Fruit fly (Drosophila melanogaster) Kc167 (cell line): ENCODE measurements around the gene GstD6.

Experiments used
- Myc ChIP-seq: fragments of >200 bp; optimal IDR thresholded peaks from 2 replicates; lab custom pipeline; 2017; ENCODE audit warnings: missing external identifiers
- Sin3A ChIP-seq: fragments of >200 bp; optimal IDR thresholded peaks from 2 replicates; lab custom pipeline; 2018; ENCODE audit warnings: missing external identifiers
- h ChIP-seq: fragments of >200 bp; optimal IDR thresholded peaks from 3 replicates; lab custom pipeline; 2018; ENCODE audit warnings: missing external identifiers
- insv ChIP-seq: fragments of >200 bp; optimal IDR thresholded peaks from 3 replicates; lab custom pipeline; 2018; ENCODE audit warnings: missing external identifiers
- psq ChIP-seq: fragments of >200 bp; optimal IDR thresholded peaks from 2 replicates; lab custom pipeline; 2017; ENCODE audit warnings: missing external identifiers
- ttk ChIP-seq: sonication (Bioruptor generic); optimal IDR thresholded peaks from 2 replicates; lab custom pipeline; 2017; ENCODE audit warnings: missing external identifiers

The GstD6 gene

DNA sequence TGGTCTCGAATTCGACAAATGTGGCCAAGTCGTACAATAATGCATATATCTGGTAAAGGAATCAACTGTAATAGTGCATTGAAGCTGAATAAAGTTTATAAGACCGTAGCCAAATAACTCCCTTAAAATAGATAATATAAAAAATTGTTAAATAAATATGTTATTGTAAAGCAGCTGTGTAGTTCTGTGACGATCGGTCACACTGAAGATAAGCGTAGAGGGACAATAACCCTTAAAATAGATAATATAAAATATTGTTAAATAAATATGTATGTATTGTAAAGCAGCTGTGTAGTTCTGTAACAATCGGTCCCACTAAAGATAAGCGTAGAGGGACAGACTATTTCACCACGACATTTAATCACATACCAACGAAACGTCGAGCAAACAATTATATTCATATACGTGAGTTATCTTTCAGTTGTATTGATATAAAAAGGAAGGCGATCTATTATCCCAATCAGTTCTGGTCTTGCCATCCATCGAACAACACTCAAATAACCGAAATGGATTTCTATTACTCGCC is 1.6 kb upstream of the GstD6 start, which contains the start of gene GstD5:
Gene GstD5 (plus strand): TSS at position 476 of the 526 bp plus-strand sequence.
- no peak for TF ChIP-seq Myc (lab: Kevin White, UChicago)
- TF ChIP-seq ttk, result no peak
- no peak for TF ChIP-seq psq (lab: Kevin White, UChicago)
- TF ChIP-seq Sin3A (lab: Kevin White, UChicago), result no peak

DNA sequence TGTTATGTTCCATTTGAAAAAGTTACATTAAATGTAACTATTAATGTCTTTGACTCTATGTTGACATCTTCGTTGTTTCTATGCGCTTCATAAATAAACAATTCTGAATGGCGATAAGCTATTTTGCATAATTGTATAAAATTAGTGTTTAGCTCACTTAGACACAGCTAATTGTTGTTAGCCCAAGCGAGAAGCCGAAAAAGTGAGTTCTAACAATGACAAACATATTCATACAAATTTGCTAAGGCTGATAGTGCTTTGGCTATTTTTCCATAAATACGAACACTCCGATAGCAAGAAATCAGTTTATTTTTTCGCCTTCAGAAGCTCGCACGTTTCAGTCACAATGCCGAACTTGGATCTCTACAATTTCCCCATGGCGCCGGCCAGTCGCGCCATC is 1.3 kb downstream of the GstD6 start, which contains the start of gene GstD7:
Gene GstD7 (plus strand): TSS at position 301 of the 400 bp plus-strand sequence.
- TF ChIP-seq Sin3A (lab: Kevin White, UChicago) (no peak), h (lab: Kevin White, UChicago) (no peak), insv (lab: Kevin White, UChicago) (no peak), psq (lab: Kevin White, UChicago) (no peak), ttk (no peak), Myc (lab: Kevin White, UChicago) (no peak)

DNA sequence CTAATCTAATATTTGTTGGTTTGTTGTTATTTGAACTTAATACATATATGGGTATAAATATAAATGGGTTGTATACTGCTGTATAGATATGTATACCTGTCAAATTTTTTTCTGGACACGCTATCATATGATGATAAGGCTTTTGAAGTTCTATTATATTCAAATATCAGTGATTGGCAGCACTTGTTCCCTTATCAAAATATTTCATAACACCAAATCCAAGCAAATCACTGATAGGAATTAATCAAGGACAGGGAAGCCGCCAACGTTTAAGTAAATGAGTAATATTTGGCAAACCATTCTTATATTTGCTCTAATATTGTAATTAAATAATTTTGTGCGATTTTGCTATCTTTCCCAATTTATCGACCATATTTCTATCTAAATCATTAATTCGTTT is 2.3 kb downstream of the GstD6 start:
- TF ChIP-seq h (lab: Kevin White, UChicago), result no peak
- TF ChIP-seq Myc (lab: Kevin White, UChicago), result no peak
- TF ChIP-seq ttk, result no peak
- no peak for TF ChIP-seq insv (lab: Kevin White, UChicago)
- TF ChIP-seq Sin3A (lab: Kevin White, UChicago), result no peak
- TF ChIP-seq psq (lab: Kevin White, UChicago), result no peak

DNA sequence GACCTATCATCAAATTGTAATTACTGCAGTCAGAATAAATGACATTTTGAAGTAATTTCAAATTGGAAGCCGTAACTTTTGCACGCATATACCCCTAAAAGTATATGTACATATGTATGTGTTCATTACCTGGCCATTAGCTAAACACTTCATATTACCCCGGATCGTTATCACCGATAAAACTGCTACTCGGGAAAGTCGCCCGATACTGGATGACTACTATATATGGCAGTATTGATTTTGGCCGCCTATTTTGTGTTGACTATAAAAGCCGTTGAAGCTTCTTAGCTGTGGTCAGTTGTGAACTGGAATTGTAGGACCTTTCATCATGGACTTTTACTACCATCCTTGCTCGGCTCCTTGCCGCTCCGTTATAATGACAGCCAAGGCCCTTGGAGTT is 2.8 kb downstream of the GstD6 start, which contains the start of gene GstD8:
Gene GstD8 (plus strand): TSS at position 301 of the 400 bp plus-strand sequence.
- TF ChIP-seq h (lab: Kevin White, UChicago) (no peak), Myc (lab: Kevin White, UChicago) (no peak), Sin3A (lab: Kevin White, UChicago) (no peak), insv (lab: Kevin White, UChicago) (no peak), psq (lab: Kevin White, UChicago) (no peak), ttk (no peak)

DNA sequence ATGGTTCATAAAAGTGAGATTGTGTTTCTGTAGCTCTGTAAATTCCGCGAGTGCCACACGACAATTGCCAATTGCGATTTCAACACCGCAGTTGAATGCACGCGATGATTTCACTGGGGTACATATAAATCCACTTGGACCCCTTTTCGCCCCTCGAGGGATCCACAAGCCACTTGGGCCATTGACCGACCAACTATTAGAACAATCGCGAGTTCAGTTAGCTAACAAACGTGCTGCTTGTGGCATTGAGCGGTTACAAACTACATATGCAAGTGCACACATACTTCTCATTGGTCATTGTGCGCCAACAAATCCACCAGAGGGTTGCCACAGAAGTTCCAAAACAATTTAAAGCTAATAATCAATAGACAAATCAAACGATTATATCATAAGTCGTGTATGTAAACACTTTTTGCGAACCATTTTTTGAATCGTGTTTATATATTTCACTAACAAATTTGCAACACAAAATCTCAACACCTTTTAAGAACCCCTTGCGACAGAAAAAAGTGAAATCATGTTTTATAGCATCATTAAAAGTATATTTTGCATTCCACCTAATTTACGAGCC is 4.3 kb downstream of the GstD6 start:
- TF ChIP-seq h (lab: Kevin White, UChicago), result no peak
- no peak for TF ChIP-seq Sin3A (lab: Kevin White, UChicago)
- no peak for TF ChIP-seq psq (lab: Kevin White, UChicago)
- TF ChIP-seq insv (lab: Kevin White, UChicago), result no peak

DNA sequence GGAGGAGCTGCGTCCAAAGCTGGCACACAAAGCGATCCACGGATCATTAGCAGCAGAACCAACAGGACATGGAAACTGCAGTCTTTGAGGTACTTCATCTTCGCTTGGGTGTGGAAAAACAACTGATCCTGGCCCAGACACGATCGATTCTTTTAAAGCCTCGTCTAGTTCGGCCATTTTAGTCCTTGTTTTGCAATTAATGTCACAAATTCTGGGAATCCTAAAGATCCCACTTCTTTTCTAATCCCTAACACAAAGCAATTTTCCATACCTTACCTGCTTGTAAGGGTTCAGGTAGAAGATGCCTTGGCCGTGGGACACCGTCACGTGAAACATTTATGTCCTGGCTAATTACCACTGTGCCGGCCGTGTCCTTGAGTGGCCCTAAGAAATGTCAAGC is 5.6 kb downstream of the GstD6 start, which contains the start of gene CG10035:
Gene CG10035 (minus strand): TSS at position 129 of the 400 bp plus-strand sequence.
- no peak for TF ChIP-seq psq (lab: Kevin White, UChicago)
- TF ChIP-seq insv (lab: Kevin White, UChicago), result no peak
- TF ChIP-seq h (lab: Kevin White, UChicago), result no peak
- TF ChIP-seq ttk, result no peak
- TF ChIP-seq Sin3A (lab: Kevin White, UChicago), result no peak
- TF ChIP-seq Myc (lab: Kevin White, UChicago), result no peak

DNA sequence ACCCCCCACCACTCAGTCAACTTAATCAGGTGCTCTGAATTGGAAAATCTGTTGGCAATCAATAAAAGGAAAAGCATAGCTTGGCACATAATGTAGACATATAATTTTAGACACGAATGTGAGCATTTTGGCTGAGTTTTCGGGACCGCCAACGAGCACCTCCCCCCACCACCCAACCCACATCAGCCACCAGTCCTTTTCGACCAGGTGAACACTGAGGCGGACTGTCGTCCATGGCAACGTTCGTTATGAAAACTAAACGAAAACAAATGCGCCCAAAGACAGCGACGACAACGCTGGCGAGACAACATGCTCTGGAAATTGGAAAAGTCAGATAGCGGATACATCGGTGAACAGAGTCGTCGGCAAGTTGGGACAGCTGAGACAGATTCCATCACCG is 6.1 kb downstream of the GstD6 start, which contains the start of gene GstD11:
Gene GstD11 (plus strand): TSS at position 301 of the 400 bp plus-strand sequence.
- TF ChIP-seq h (lab: Kevin White, UChicago) (no peak), ttk (no peak), insv (lab: Kevin White, UChicago) (no peak), psq (lab: Kevin White, UChicago) (no peak), Sin3A (lab: Kevin White, UChicago) (no peak), Myc (lab: Kevin White, UChicago) (no peak)

DNA sequence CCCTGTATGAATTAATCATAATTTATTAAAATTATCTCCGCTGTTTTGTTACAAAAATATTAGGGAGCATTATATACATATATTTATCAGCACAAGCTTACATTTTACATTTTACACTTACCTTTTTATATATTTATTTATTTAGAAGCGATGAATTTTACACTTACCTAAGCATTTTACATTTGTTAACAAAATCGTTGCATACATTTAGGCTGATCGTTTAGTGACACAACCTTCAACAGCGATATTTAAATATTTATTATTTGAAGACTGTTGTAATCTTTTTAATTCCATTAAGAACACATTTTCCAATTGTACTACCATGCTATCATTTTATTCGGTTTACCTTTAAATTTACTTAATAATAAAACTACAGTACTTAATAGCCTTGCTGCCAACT is 6.9 kb downstream of the GstD6 start:
- TF ChIP-seq Sin3A (lab: Kevin White, UChicago) (no peak), h (lab: Kevin White, UChicago) (no peak), Myc (lab: Kevin White, UChicago) (no peak), ttk (no peak), insv (lab: Kevin White, UChicago) (no peak), psq (lab: Kevin White, UChicago) (no peak)

DNA sequence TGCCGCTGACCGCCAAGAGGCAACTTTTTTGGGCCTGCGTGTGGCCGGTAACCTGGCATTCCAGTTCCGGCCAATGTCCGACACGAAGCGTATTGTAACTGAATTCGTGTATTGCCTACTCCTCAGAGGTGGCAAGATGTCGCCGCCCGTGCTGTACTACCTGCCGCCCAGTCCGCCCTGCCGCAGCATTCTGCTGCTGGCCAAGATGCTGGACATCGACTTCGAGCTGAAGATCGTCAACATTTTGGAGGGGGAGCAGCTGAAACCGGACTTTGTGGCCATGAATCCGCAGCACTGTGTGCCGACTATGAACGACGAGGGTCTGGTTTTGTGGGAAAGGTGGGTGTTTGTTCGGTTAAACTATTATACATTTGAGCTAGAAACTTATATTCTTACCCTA is 7.3 kb downstream of the GstD6 start:
- TF ChIP-seq psq (lab: Kevin White, UChicago), result no peak
- no peak for TF ChIP-seq insv (lab: Kevin White, UChicago)
- no peak for TF ChIP-seq Myc (lab: Kevin White, UChicago)

DNA sequence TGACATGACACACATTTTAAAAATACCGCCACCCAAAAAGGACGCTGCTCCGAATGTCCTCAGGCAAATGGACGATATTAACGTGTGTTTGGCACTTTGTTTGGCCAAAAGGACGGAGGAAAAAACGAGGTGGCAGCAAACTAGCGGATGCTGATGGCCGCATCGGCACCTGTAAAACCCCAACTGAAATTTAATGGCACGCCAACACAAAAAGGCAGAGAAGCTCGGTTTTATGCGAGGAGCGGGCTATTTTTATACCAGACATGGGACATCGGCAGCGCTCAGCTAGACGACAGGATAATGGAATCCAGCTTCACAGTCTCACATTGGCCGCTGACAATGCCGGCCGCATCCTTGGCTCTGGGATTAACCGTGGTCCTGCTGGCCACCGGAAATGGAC is 9.0 kb downstream of the GstD6 start, which contains the start of gene Sol1:
Gene Sol1 (plus strand): TSS at position 301 of the 400 bp plus-strand sequence.
- TF ChIP-seq Sin3A (lab: Kevin White, UChicago) (no peak), psq (lab: Kevin White, UChicago) (no peak), ttk (no peak), Myc (lab: Kevin White, UChicago) (no peak), insv (lab: Kevin White, UChicago) (no peak), h (lab: Kevin White, UChicago) (no peak)

DNA sequence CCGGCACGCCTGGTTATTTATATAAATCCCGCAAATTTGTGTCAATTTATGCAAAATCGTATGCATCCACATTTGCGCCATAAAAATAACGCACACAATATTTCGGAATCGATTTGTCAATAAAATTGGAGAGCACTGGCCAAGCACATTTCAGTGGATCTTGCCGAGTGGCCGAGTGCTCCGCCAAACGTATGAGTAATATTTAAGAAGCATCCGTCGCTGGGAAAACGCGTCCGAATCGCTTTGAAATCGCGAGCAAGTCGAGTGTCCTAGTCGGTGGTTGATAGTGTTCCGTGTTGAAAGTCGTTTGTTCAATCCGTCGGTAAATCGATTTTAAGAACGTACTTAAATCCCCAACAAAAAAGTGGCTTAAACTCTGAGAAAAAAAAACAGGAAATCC is 10.0 kb downstream of the GstD6 start, which contains the start of gene CG33098:
Gene CG33098 (plus strand): TSS at position 224 of the 400 bp plus-strand sequence.
- TF ChIP-seq insv (lab: Kevin White, UChicago) (no peak), Myc (lab: Kevin White, UChicago) (no peak), h (lab: Kevin White, UChicago) (no peak), psq (lab: Kevin White, UChicago) (no peak), ttk (no peak), Sin3A (lab: Kevin White, UChicago) (no peak)

DNA sequence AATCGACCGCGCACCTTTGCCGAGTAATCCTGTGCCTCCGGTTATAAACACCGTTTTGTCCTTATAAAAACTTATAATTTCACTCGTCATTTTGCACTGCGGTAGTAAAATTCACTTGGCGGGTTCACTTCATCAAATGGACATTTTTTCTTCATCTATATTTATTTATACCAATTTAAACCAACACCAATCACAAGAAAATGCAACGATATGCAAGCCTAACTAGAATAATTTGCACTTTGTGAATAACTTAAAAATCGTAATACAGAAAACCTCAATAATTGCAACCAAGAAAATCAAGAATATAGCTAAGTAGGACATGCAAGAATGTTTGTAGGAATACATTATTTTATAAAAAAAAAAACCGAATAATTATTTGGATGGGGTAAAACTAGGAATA is 19.0 kb downstream of the GstD6 start, which contains the start of the genes CG10096 and CG10097:
Gene CG10096 (minus strand): TSS at position 101 of the 400 bp plus-strand sequence.
Gene CG10097 (minus strand): TSS at position 101 of the 400 bp plus-strand sequence.
- TF ChIP-seq ttk, result no peak
- TF ChIP-seq Myc (lab: Kevin White, UChicago), result no peak
- no peak for TF ChIP-seq h (lab: Kevin White, UChicago)
- TF ChIP-seq Sin3A (lab: Kevin White, UChicago), result no peak
- no peak for TF ChIP-seq psq (lab: Kevin White, UChicago)
- no peak for TF ChIP-seq insv (lab: Kevin White, UChicago)
